Fruit fly (Drosophila melanogaster) whole organism, pupa: ENCODE results near the gene blanks.

Source experiments
- CG12605 ChIP-seq: fragments of 200-800 bp; sonication (Bioruptor generic); IDR thresholded peaks from 2 replicates; pipeline ENCODE4 v1.3.6; 2022; ENCODE audit warnings: missing biosample characterization, missing genetic modification characterization
- CG17806 ChIP-seq: fragments of 200-800 bp; sonication (Bioruptor generic); optimal IDR thresholded peaks from 2 replicates; lab custom pipeline; 2018; ENCODE audit warnings: missing biosample characterization, mild to moderate bottlenecking, missing genetic modification characterization, moderate library complexity
- CG32121 ChIP-seq: fragments of 200-800 bp; sonication (Bioruptor generic); IDR thresholded peaks from 2 replicates; pipeline ENCODE4 v1.3.6; 2022; ENCODE audit warnings: missing biosample characterization, missing genetic modification characterization
- CG34367 ChIP-seq: fragments of 200-800 bp; sonication (Bioruptor generic); optimal IDR thresholded peaks from 2 replicates; lab custom pipeline; 2018; ENCODE audit warnings: missing biosample characterization, mild to moderate bottlenecking, missing genetic modification characterization
- CG8301 ChIP-seq: fragments of 200-800 bp; sonication (Bioruptor generic); optimal IDR thresholded peaks from 2 replicates; lab custom pipeline; 2018; ENCODE audit warnings: missing biosample characterization, mild to moderate bottlenecking, missing genetic modification characterization
- CG9948 ChIP-seq: fragments of 200-800 bp; sonication (Bioruptor generic); optimal IDR thresholded peaks from 2 replicates; lab custom pipeline; 2018; ENCODE audit warnings: missing biosample characterization, mild to moderate bottlenecking, missing genetic modification characterization, moderate library complexity
- D1 ChIP-seq: fragments of 200-800 bp; sonication (Bioruptor generic); optimal IDR thresholded peaks from 2 replicates; lab custom pipeline; 2018; ENCODE audit warnings: missing biosample characterization, mild to moderate bottlenecking, missing genetic modification characterization, moderate library complexity
- EcR ChIP-seq: fragments of 200-800 bp; sonication (Bioruptor generic); optimal IDR thresholded peaks from 3 replicates; lab custom pipeline; 2019; ENCODE audit warnings: missing biosample characterization, missing genetic modification characterization, mild to moderate bottlenecking, moderate library complexity, missing genetic modification reagents
- Ets98B ChIP-seq: fragments of 200-800 bp; sonication (Bioruptor generic); IDR thresholded peaks from 2 replicates; pipeline ENCODE4 v1.3.6; 2022; ENCODE audit warnings: missing biosample characterization, missing genetic modification characterization
- Pif1A ChIP-seq: fragments of 200-800 bp; sonication (Bioruptor generic); optimal IDR thresholded peaks from 3 replicates; lab custom pipeline; 2016; ENCODE audit warnings: missing biosample characterization, missing genetic modification characterization
- Snoo ChIP-seq: fragments of 200-800 bp; sonication (Bioruptor generic); optimal IDR thresholded peaks from 3 replicates; lab custom pipeline; 2017; ENCODE audit warnings: missing biosample characterization, mild to moderate bottlenecking, missing genetic modification characterization, inconsistent platforms
- fd96Ca ChIP-seq: fragments of 200-800 bp; sonication (Bioruptor generic); IDR thresholded peaks from 3 replicates; pipeline ENCODE4 v1.3.6; 2022; ENCODE audit warnings: missing biosample characterization, missing genetic modification characterization
- rn ChIP-seq: fragments of 200-800 bp; sonication (Bioruptor generic); IDR thresholded peaks from 2 replicates; pipeline ENCODE4 v1.3.6; 2022; ENCODE audit warnings: missing biosample characterization, missing genetic modification characterization

DNA sequence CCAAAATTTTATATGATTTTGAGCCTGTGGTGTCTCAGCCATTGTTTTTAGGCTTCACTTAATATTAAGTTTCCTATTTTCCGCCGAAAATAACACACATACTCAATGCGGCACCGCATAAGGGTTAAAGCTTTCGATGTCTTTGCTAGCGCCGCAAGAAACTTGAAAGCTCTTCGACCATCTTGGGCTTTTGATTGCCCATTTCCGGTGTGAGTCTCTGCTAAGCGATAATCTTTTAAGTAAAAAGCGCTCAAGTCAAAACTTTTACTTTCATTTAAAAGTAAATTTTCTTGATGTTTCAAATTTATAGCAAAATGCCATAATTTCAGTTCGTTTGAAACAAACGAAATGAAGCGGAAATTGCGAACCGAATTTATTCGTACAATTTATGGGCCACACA is 13.2 kb upstream of the blanks start:
- TF ChIP-seq D1 (tag; lab: Kevin White, UChicago) (no peak), rn (GFP tag; lab: Robert Waterston, UW) (no peak), CG12605 (GFP tag; lab: Robert Waterston, UW) (no peak), CG32121 (no peak), CG8301 (tag; lab: Kevin White, UChicago) (no peak), Pif1A (GFP tag; lab: Kevin White, UChicago) (peak; percentile 60), CG9948 (no peak), Ets98B (GFP tag; lab: Robert Waterston, UW) (peak; percentile 77; the same call in 1 of the 2 replicates), CG34367 (tag; lab: Kevin White, UChicago) (peak; percentile 35), CG17806 (tag; lab: Kevin White, UChicago) (no peak), Snoo (tag; lab: Kevin White, UChicago) (peak; percentile 88), EcR (GFP tag; lab: Kevin White, UChicago) (no peak), fd96Ca (GFP tag; lab: Robert Waterston, UW) (0 out of 3 replicates have a peak, but pooled peaks have one; percentile 45)
